Fruit fly (Drosophila melanogaster) Kc167 (cell line): ENCODE results near the gene mei-P26.

Source experiments
- Myc ChIP-seq: fragments of >200 bp; optimal IDR thresholded peaks from 2 replicates; lab custom pipeline; 2017; ENCODE audit warnings: missing external identifiers
- Sin3A ChIP-seq: fragments of >200 bp; optimal IDR thresholded peaks from 2 replicates; lab custom pipeline; 2018; ENCODE audit warnings: missing external identifiers
- h ChIP-seq: fragments of >200 bp; optimal IDR thresholded peaks from 3 replicates; lab custom pipeline; 2018; ENCODE audit warnings: missing external identifiers
- insv ChIP-seq: fragments of >200 bp; optimal IDR thresholded peaks from 3 replicates; lab custom pipeline; 2018; ENCODE audit warnings: missing external identifiers
- psq ChIP-seq: fragments of >200 bp; optimal IDR thresholded peaks from 2 replicates; lab custom pipeline; 2017; ENCODE audit warnings: missing external identifiers
- ttk ChIP-seq: sonication (Bioruptor generic); optimal IDR thresholded peaks from 2 replicates; lab custom pipeline; 2017; ENCODE audit warnings: missing external identifiers

DNA sequence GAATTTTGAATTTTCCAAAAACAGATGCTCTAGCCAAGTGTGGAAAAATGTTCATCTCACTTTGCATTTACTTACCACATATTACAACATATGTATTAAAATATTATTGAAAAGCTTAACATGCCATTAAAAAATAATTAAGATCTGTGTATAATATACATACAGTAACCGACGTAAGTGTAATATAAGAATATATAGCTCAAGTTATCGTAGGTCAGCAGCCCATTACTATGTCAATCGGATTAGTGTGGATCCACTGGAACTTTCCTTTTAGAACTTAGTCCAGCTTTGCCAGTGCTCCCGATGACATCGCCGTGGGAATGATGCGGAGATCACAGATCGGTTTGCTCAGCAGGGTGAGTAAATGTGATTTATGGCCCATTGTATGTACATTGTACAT is 51.5 kb downstream of the mei-P26 start, which contains the start of gene Obp8a:
- no peak for TF ChIP-seq insv
- no peak for TF ChIP-seq ttk (lab: Kevin White, UChicago)
- no peak for TF ChIP-seq Myc (lab: Kevin White, UChicago)
- no peak for TF ChIP-seq h (lab: Kevin White, UChicago)
- no peak for TF ChIP-seq psq
- TF ChIP-seq Sin3A: no peak
